Worm (Caenorhabditis elegans) whole organism, late embryonic: Measurements from ENCODE around the gene F55D10.4.

Experiments used
- C08G9.2 ChIP-seq: sonication (generic microtip); optimal IDR thresholded peaks from 2 replicates; lab custom pipeline; 2016; ENCODE audit warnings: mild to moderate bottlenecking, missing genetic modification characterization, moderate library complexity, missing compliant biosample characterization
- F13H6.1 ChIP-seq: sonication (generic microtip); optimal IDR thresholded peaks from 2 replicates; lab custom pipeline; 2016; ENCODE audit warnings: missing genetic modification characterization, missing compliant biosample characterization
- dmd-4 ChIP-seq: sonication (generic microtip); optimal IDR thresholded peaks from 2 replicates; lab custom pipeline; 2016; ENCODE audit warnings: borderline replicate concordance, missing genetic modification characterization, missing compliant biosample characterization
- fkh-10 ChIP-seq: fragments of 150-350 bp; optimal IDR thresholded peaks from 2 replicates; lab custom pipeline; 2014; ENCODE audit warnings: missing biosample characterization, missing genetic modification reagents, missing genetic modification characterization
- lin-11 ChIP-seq: fragments of 200-800 bp; sonication (Bioruptor generic); optimal IDR thresholded peaks from 2 replicates; lab custom pipeline; 2018; ENCODE audit warnings: mild to moderate bottlenecking, missing genetic modification characterization, missing compliant biosample characterization
- nhr-11 ChIP-seq: fragments of 150-350 bp; optimal IDR thresholded peaks from 2 replicates; lab custom pipeline; 2014; ENCODE audit warnings: missing biosample characterization, missing genetic modification characterization
- pha-4 ChIP-seq: fragments of 150-350 bp; optimal IDR thresholded peaks from 2 replicates; lab custom pipeline; 2018; ENCODE audit warnings: missing biosample characterization, missing genetic modification reagents, missing genetic modification characterization
- tbx-2 ChIP-seq: sonication (generic microtip); optimal IDR thresholded peaks from 2 replicates; lab custom pipeline; 2016; ENCODE audit warnings: missing genetic modification characterization, missing compliant biosample characterization
- tbx-7 ChIP-seq: sonication (generic microtip); optimal IDR thresholded peaks from 2 replicates; lab custom pipeline; 2016; ENCODE audit warnings: missing genotype, missing genetic modification characterization, missing compliant biosample characterization
- ttx-3 ChIP-seq: sonication (generic microtip); optimal IDR thresholded peaks from 2 replicates; lab custom pipeline; 2016; ENCODE audit warnings: missing genetic modification reagents, missing genetic modification characterization, missing compliant biosample characterization

- no peak for TF ChIP-seq dmd-4
- TF ChIP-seq tbx-2 = no peak
- TF ChIP-seq pha-4 (tag; lab: Kevin White, UChicago) = no peak
- TF ChIP-seq nhr-11 (tag; lab: Kevin White, UChicago) = no peak
- TF ChIP-seq F13H6.1 (tag; lab: Kevin White, UChicago) = no peak
- TF ChIP-seq lin-11 (tag; lab: Kevin White, UChicago) = no peak
- TF ChIP-seq C08G9.2 = no peak
- TF ChIP-seq tbx-7 (tag; lab: Kevin White, UChicago) = no peak
- no peak for TF ChIP-seq ttx-3 (tag; lab: Kevin White, UChicago)
- TF ChIP-seq fkh-10 (GFP tag; lab: Kevin White, UChicago) = no peak
Measured at ce11 chrX:4749080-4749479, 28.6 kb upstream of the F55D10.4 start, which contains the start of gene lon-2.
